Fruit fly (Drosophila melanogaster) whole organism, embryonic: ENCODE results near the gene lin-52.

ENCODE experiments used
- CG4820 ChIP-seq: fragments of 200-800 bp; sonication (Bioruptor generic); optimal IDR thresholded peaks from 3 replicates; lab custom pipeline; 2016; ENCODE audit warnings: missing biosample characterization, missing genetic modification characterization
- Chrac-16 ChIP-seq: fragments of 200-800 bp; sonication (Bioruptor generic); optimal IDR thresholded peaks from 3 replicates; lab custom pipeline; 2016; ENCODE audit warnings: missing biosample characterization, missing genetic modification characterization
- her ChIP-seq: fragments of 200-800 bp; sonication (Bioruptor generic); optimal IDR thresholded peaks from 2 replicates; lab custom pipeline; 2016; ENCODE audit warnings: missing biosample characterization, missing genetic modification characterization
- mam ChIP-seq: fragments of 200-800 bp; sonication (Bioruptor generic); optimal IDR thresholded peaks from 3 replicates; lab custom pipeline; 2016; ENCODE audit warnings: missing biosample characterization, missing genetic modification characterization
- otp ChIP-seq: fragments of 200-800 bp; sonication (Bioruptor generic); IDR thresholded peaks from 3 replicates; pipeline ENCODE4, ENCODE4 v1.3.6; 2022; ENCODE audit warnings: missing biosample characterization, missing genetic modification characterization
- pan ChIP-seq, 4 experiments: fragments of >200 bp in 3 of 4; fragments of 200-800 bp in 1 of 4; sonication (Bioruptor generic) in 1 of 4; optimal IDR thresholded peaks in 3 of 4; IDR thresholded peaks in 1 of 4; 2 replicates each; pipeline versions ENCODE4 v1.3.6 to Lab custom; 2017 to 2022; ENCODE audit warnings: missing biosample characterization in 2 of 4, missing genetic modification characterization in 2 of 4, mixed read lengths in 1 of 4

dm6 chrX:5746864-5747861, 7.6 kb downstream of the lin-52 start, which contains the start of the genes IntS6 and Rtel1:
- TF ChIP-seq otp (GFP tag; lab: Robert Waterston, UW), result peak; percentile 69; the same call in 2 of the 3 replicates
- TF ChIP-seq her (GFP tag; lab: Kevin White, UChicago), result peak; percentile 90
- TF ChIP-seq Chrac-16 (GFP tag; lab: Kevin White, UChicago), result peak; percentile 92
- TF ChIP-seq pan (optimal IDR thresholded peaks at IDR 0.05; lab: Kevin White, UChicago), result no peak
- TF ChIP-seq pan (GFP tag; optimal IDR thresholded peaks at IDR 0.05 in 1 of 2, IDR thresholded peaks at IDR 0.05 in 1 of 2), result peak in 1 of 2 experiments; percentile 89
- peak; percentile 90 for TF ChIP-seq CG4820 (GFP tag; lab: Kevin White, UChicago)
- peak; percentile 96 for TF ChIP-seq mam
